Worm (Caenorhabditis elegans) whole organism, L4/young adult: ENCODE results near the gene nhr-118.

Experiments used
- W03F9.2 ChIP-seq: fragments of 150-350 bp; optimal IDR thresholded peaks from 2 replicates; lab custom pipeline; 2014; ENCODE audit warnings: missing biosample characterization, missing genetic modification characterization
- dao-5 ChIP-seq: sonication (generic microtip); optimal IDR thresholded peaks from 2 replicates; lab custom pipeline; 2016; ENCODE audit warnings: missing genotype, missing genetic modification characterization, moderate library complexity, missing compliant biosample characterization
- him-1 ChIP-seq: sonication (generic microtip); optimal IDR thresholded peaks from 2 replicates; lab custom pipeline; 2016; ENCODE audit warnings: missing genotype, missing genetic modification reagents, missing genetic modification characterization, missing compliant biosample characterization

Gene nhr-118

ce11 chrV:4382298-4382697 lies 25.3 kb upstream of the nhr-118 start, which contains the start of gene F13A2.1:
Gene F13A2.1 (minus strand): TSS chrV:4382398.
- TF ChIP-seq dao-5 (tag; lab: Kevin White, UChicago): no peak
- TF ChIP-seq W03F9.2: no peak
- no peak for TF ChIP-seq him-1 (tag; lab: Kevin White, UChicago)

DNA sequence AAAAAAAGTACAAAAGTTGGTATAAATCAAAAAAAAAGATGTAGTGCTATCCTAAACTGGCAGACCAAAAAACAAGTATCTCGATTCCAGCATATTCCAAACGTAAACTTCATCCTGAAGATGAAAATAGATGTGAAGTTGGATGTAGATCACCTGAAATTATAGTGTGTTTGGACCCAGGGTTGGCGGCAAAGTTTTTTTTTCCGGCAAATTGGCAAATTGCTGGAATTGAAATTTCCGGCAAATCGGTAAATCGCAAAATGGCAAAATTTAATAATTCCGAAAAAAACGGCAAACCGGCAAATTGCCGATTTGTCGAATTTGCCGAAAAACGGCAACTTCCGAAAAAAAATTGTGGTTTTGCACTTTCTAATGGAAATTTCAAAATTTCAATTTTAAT lies 23.1 kb upstream of the nhr-118 start, which contains the start of gene F13A2.2:
Gene F13A2.2, minus strand, starts transcription at position 101 of the 400 bp plus-strand sequence.
- TF ChIP-seq W03F9.2 (no peak), dao-5 (tag; lab: Kevin White, UChicago) (no peak), him-1 (tag; lab: Kevin White, UChicago) (no peak)

- TF ChIP-seq W03F9.2 (no peak), dao-5 (tag; lab: Kevin White, UChicago) (no peak), him-1 (tag; lab: Kevin White, UChicago) (no peak)
These were observed 21.4 kb upstream of the nhr-118 start, which contains the start of gene F13A2.10 for ce11 chrV:4386173-4386572. Gene F13A2.10 (minus strand): TSS chrV:4386273.

ce11 chrV:4387402-4387801 lies 20.2 kb upstream of the nhr-118 start, which contains the start of gene F13A2.9:
Gene F13A2.9 (minus strand): TSS chrV:4387502.
- no peak for TF ChIP-seq him-1 (tag; lab: Kevin White, UChicago)
- no peak for TF ChIP-seq dao-5 (tag; lab: Kevin White, UChicago)
- TF ChIP-seq W03F9.2: no peak

DNA sequence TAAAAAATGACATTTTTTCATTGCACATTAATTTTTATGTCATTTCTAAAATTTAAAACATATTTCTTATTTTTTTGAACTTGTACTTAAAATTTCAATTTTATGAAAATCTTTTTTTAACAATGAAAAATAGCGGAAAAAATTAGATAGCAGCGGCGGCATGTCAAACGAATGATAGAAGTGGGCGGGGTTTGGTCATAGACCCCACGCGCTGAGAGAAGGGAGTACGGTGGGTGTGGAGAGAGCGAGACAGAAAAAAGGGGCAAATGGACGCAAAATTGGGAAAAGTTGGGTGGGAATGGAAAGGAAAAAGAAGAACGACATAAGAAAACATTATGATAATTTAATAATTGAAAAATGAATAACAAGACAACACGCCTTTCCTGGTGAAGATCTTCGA lies 19.7 kb upstream of the nhr-118 start:
- no peak for TF ChIP-seq W03F9.2
- TF ChIP-seq him-1 (tag; lab: Kevin White, UChicago): no peak
- no peak for TF ChIP-seq dao-5 (tag; lab: Kevin White, UChicago)

DNA sequence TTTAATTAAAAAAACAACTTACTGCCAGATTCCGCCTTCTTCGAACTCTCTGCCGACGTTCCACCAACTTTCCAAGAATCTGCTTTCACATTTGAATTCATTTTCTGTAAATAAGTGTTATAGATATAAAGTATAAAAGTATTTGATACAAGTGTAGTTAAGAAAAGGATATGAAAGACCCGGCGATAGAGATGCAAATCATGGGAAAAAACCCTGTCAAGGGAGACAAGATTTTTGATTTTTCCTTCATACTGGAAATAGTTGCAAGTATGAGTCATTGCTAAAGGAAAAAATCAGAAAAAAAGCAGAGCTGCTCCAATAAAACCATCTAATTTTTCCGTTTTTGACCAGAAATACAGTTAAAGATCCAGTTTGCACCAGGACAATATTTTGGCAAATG lies 11.4 kb upstream of the nhr-118 start, which contains the start of gene F13A2.3:
Gene F13A2.3, minus strand, starts transcription at position 101 of the 400 bp plus-strand sequence.
- TF ChIP-seq him-1 (tag; lab: Kevin White, UChicago) (no peak), W03F9.2 (no peak), dao-5 (tag; lab: Kevin White, UChicago) (no peak)

DNA sequence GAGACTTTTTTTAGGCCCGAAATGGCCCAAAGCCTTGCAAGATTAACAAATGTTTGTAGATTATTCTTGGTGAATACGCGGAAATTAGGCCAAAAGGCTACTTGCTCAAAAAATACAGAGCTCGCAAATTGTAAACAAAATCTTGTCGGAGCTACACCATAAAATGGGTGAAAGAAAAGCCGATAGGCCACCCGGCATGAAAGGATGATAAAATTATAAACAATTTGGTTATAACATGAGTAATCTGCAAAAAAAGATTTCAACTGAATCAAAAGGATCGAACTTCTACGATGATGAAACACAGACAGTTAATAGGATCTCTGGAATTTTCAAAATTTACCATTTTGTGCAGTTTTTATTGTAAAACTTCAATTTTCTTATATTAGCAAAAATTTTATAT lies 9.5 kb upstream of the nhr-118 start:
- TF ChIP-seq dao-5 (tag; lab: Kevin White, UChicago) (no peak), him-1 (tag; lab: Kevin White, UChicago) (no peak), W03F9.2 (no peak)

DNA sequence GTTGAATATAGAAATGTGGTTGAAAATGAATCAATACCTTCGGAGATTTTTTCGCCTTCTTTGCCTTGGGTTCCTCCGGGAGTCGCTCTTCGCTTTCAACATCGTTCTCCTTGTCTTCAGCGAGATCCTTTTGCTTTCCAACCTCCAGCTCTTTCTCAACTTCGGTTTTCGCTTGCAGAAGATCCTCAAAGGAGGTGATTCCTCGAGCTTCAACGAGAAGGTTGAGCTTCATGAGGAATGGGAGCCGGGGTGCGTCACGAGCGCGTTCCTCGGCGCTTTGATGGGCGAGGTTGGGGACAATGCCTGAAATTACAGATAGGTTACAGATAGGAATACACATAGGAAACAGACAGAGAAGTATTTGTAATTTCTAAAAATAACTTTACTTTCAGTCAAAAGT lies 8.7 kb upstream of the nhr-118 start:
- no peak for TF ChIP-seq dao-5 (tag; lab: Kevin White, UChicago)
- no peak for TF ChIP-seq W03F9.2
- TF ChIP-seq him-1 (tag; lab: Kevin White, UChicago): no peak

DNA sequence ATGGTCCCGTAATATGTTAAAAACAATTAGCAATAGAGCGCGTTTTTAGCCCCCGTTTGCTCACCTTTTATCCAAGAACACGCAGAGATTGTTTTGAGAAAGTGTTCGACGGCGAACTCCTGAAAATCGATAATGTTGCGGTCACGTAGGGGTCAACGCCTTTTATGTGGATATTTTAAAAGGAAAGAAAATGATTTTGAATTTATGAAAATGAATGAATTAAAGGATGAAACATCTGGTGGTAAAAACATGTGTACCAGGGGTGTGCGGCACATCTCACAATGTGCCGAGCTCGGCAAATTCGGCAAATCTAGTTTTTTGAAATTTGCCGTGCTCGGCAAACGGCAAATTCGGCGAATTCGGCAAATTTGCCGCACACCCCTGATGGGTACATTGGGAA lies 7.5 kb upstream of the nhr-118 start, which contains the start of gene F13A2.4:
Gene F13A2.4, minus strand, starts transcription at position 101 of the 400 bp plus-strand sequence.
- no peak for TF ChIP-seq him-1 (tag; lab: Kevin White, UChicago)
- TF ChIP-seq dao-5 (tag; lab: Kevin White, UChicago): no peak
- no peak for TF ChIP-seq W03F9.2

ce11 chrV:4401865-4402264 lies 5.8 kb upstream of the nhr-118 start, which contains the start of gene F13A2.5:
Gene F13A2.5 (minus strand): TSS chrV:4401965.
- TF ChIP-seq him-1 (tag; lab: Kevin White, UChicago) (no peak), W03F9.2 (no peak), dao-5 (tag; lab: Kevin White, UChicago) (no peak)

ce11 chrV:4410643-4411042 lies 3.0 kb downstream of the nhr-118 start, which contains the start of gene Y47D7A.3:
Gene Y47D7A.3 (plus strand): TSS chrV:4410943.
- TF ChIP-seq dao-5 (tag; lab: Kevin White, UChicago): no peak
- no peak for TF ChIP-seq W03F9.2
- no peak for TF ChIP-seq him-1 (tag; lab: Kevin White, UChicago)

- no peak for TF ChIP-seq W03F9.2
- TF ChIP-seq him-1 (tag; lab: Kevin White, UChicago): no peak
- TF ChIP-seq dao-5 (tag; lab: Kevin White, UChicago): no peak
These were observed 4.1 kb downstream of the nhr-118 start, which contains the start of gene Y47D7A.17 for ce11 chrV:4411714-4412113. Gene Y47D7A.17 (minus strand): TSS chrV:4411814.

- TF ChIP-seq dao-5 (tag; lab: Kevin White, UChicago): no peak
- TF ChIP-seq W03F9.2: no peak
- no peak for TF ChIP-seq him-1 (tag; lab: Kevin White, UChicago)
These were observed 7.0 kb downstream of the nhr-118 start, which contains the start of gene grl-5 for ce11 chrV:4414613-4415071. Gene grl-5 (minus strand): TSS chrV:4414663.

DNA sequence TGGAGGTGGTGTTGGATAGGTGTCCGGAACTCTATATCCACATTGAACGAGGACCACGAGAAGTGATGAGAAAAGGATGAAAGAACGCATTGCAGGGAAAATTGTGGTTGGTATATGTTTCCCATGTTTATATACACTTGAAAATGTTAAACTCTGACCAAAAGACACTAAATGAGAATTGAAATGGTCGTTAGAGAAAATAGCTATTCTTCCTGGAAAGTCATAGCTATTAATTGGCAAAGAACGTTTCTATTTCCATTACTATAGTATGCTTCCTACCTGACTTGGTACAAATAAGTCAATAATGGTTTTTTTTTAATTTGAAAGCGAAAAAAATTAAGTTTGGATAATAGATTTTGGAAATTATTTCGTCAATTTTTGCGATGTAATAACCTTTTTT lies 9.1 kb downstream of the nhr-118 start, which contains the start of gene Y47D7A.18:
Gene Y47D7A.18, minus strand, starts transcription at position 101 of the 400 bp plus-strand sequence.
- TF ChIP-seq dao-5 (tag; lab: Kevin White, UChicago) (no peak), him-1 (tag; lab: Kevin White, UChicago) (no peak), W03F9.2 (no peak)
